Worm (Caenorhabditis elegans) whole organism, young adult: ENCODE results near the gene H23L24.4.

Experiments used
- C17E4.6 ChIP-seq: fragments of 200-800 bp; sonication (Bioruptor generic); IDR thresholded peaks from 2 replicates; pipeline ENCODE4 v1.3.6; 2022; ENCODE audit warnings: missing genetic modification reagents, missing genetic modification characterization, missing compliant biosample characterization
- F22D6.2 ChIP-seq: sonication (generic microtip); optimal IDR thresholded peaks from 2 replicates; lab custom pipeline; 2016; ENCODE audit warnings: mild to moderate bottlenecking, missing genetic modification characterization, missing compliant biosample characterization
- F23B12.7 ChIP-seq: sonication (generic microtip); optimal IDR thresholded peaks from 2 replicates; lab custom pipeline; 2017; ENCODE audit warnings: missing genetic modification characterization, mild to moderate bottlenecking, missing compliant biosample characterization, antibody characterized with exemption, moderate library complexity; ENCODE audit not compliant: insufficient read depth
- F49E8.2 ChIP-seq: sonication (generic microtip); optimal IDR thresholded peaks from 3 replicates; lab custom pipeline; 2017; ENCODE audit warnings: missing genetic modification characterization, mild to moderate bottlenecking, missing compliant biosample characterization, antibody characterized with exemption, moderate library complexity; ENCODE audit not compliant: insufficient read depth
- F57C9.4 ChIP-seq: sonication (generic microtip); optimal IDR thresholded peaks from 2 replicates; lab custom pipeline; 2017; ENCODE audit warnings: mild to moderate bottlenecking, missing genetic modification characterization, missing compliant biosample characterization
- T07F8.4 ChIP-seq: sonication (generic microtip); optimal IDR thresholded peaks from 2 replicates; lab custom pipeline; 2016; ENCODE audit warnings: mild to moderate bottlenecking, missing genetic modification characterization, moderate library complexity, missing compliant biosample characterization
- Y53F4B.3 ChIP-seq: fragments of 200-800 bp; sonication (Bioruptor generic); IDR thresholded peaks from 2 replicates; pipeline ENCODE4 v1.3.6; 2022; ENCODE audit warnings: missing genetic modification reagents, missing genetic modification characterization, missing compliant biosample characterization
- Y53G8AR.9 ChIP-seq: fragments of 200-800 bp; sonication (Bioruptor generic); conservative IDR thresholded peaks from 2 replicates; pipeline ENCODE4 v1.3.6; 2022; ENCODE audit warnings: missing genetic modification reagents, missing genetic modification characterization, missing compliant biosample characterization
- Y79H2A.3 ChIP-seq: fragments of 200-800 bp; sonication (Bioruptor generic); conservative IDR thresholded peaks from 2 replicates; pipeline ENCODE4 v1.3.6; 2022; ENCODE audit warnings: missing genetic modification reagents, missing genetic modification characterization, missing compliant biosample characterization
- ama-1 ChIP-seq, 3 experiments: fragments of 150-350 bp in 1 of 3; sonication (generic microtip) in 2 of 3; optimal IDR thresholded peaks; 2 replicates each; lab custom pipeline; 2014 to 2018; ENCODE audit warnings: missing biosample characterization in 2 of 3, missing genetic modification characterization in 2 of 3, missing genetic modification reagents in 2 of 3
- aptf-2 ChIP-seq: fragments of 200-800 bp; sonication (Bioruptor generic); conservative IDR thresholded peaks from 2 replicates; pipeline ENCODE4 v1.3.6; 2022; ENCODE audit warnings: missing genetic modification reagents, missing genetic modification characterization, missing compliant biosample characterization
- attf-5 ChIP-seq: fragments of 200-800 bp; sonication (Bioruptor generic); optimal IDR thresholded peaks from 2 replicates; lab custom pipeline; 2018; ENCODE audit warnings: mild to moderate bottlenecking, missing genetic modification characterization, missing compliant biosample characterization
- bed-1 ChIP-seq: fragments of 200-800 bp; sonication (Bioruptor generic); IDR thresholded peaks from 2 replicates; pipeline ENCODE4 v1.3.6; 2022; ENCODE audit warnings: missing genetic modification reagents, missing genetic modification characterization, missing compliant biosample characterization
- ccch-3 ChIP-seq: fragments of 200-800 bp; sonication (Bioruptor generic); optimal IDR thresholded peaks from 2 replicates; lab custom pipeline; 2018; ENCODE audit warnings: mild to moderate bottlenecking, missing genetic modification characterization, missing compliant biosample characterization
- cebp-2 ChIP-seq: fragments of 200-800 bp; sonication (Bioruptor generic); IDR thresholded peaks from 2 replicates; pipeline ENCODE4 v1.3.6; 2022; ENCODE audit warnings: missing genetic modification characterization, missing compliant biosample characterization
- ceh-100 ChIP-seq: fragments of 200-800 bp; sonication (Bioruptor generic); IDR thresholded peaks from 2 replicates; pipeline ENCODE4 v1.3.6; 2022; ENCODE audit warnings: missing genetic modification reagents, missing genetic modification characterization, missing compliant biosample characterization
- ceh-40 ChIP-seq: fragments of 200-800 bp; sonication (Bioruptor generic); IDR thresholded peaks from 2 replicates; pipeline ENCODE4 v1.3.6; 2022; ENCODE audit warnings: missing genetic modification characterization, missing compliant biosample characterization
- ceh-79 ChIP-seq: sonication (generic microtip); optimal IDR thresholded peaks from 2 replicates; lab custom pipeline; 2017; ENCODE audit warnings: mild to moderate bottlenecking, missing genetic modification characterization, missing compliant biosample characterization
- chd-7 ChIP-seq: sonication (generic microtip); optimal IDR thresholded peaks from 2 replicates; lab custom pipeline; 2016; ENCODE audit warnings: mild to moderate bottlenecking, missing genetic modification characterization, moderate library complexity, missing compliant biosample characterization
- dpff-1 ChIP-seq: sonication (generic microtip); optimal IDR thresholded peaks from 2 replicates; lab custom pipeline; 2017; ENCODE audit warnings: mild to moderate bottlenecking, missing genetic modification characterization, missing compliant biosample characterization
- dpl-1 ChIP-seq: fragments of 150-350 bp; optimal IDR thresholded peaks from 2 replicates; lab custom pipeline; 2014; ENCODE audit warnings: missing biosample characterization, missing genetic modification reagents, missing genetic modification characterization
- efl-1 ChIP-seq: fragments of 150-350 bp; optimal IDR thresholded peaks from 2 replicates; lab custom pipeline; 2014; ENCODE audit warnings: missing biosample characterization, missing genetic modification reagents, missing genetic modification characterization
- egl-18 ChIP-seq: fragments of 200-800 bp; sonication (Bioruptor generic); IDR thresholded peaks from 2 replicates; pipeline ENCODE4 v1.3.6; 2022; ENCODE audit warnings: missing genetic modification reagents, missing genetic modification characterization, missing compliant biosample characterization
- egl-44 ChIP-seq: fragments of 200-800 bp; sonication (Bioruptor generic); IDR thresholded peaks from 2 replicates; pipeline ENCODE4 v1.3.6; 2022; ENCODE audit warnings: missing genetic modification reagents, missing genetic modification characterization, missing compliant biosample characterization
- egrh-3 ChIP-seq: fragments of 200-800 bp; sonication (Bioruptor generic); IDR thresholded peaks from 2 replicates; pipeline ENCODE4 v1.3.6; 2022; ENCODE audit warnings: missing genetic modification reagents, missing genetic modification characterization, missing compliant biosample characterization
- fkh-3 ChIP-seq: sonication (generic microtip); optimal IDR thresholded peaks from 2 replicates; lab custom pipeline; 2016; ENCODE audit warnings: mild to moderate bottlenecking, missing genetic modification characterization, missing compliant biosample characterization
- hmg-1.2 ChIP-seq: fragments of 200-800 bp; sonication (Bioruptor generic); IDR thresholded peaks from 2 replicates; pipeline ENCODE4 v1.3.6; 2022; ENCODE audit warnings: missing genetic modification reagents, missing genetic modification characterization, missing compliant biosample characterization
- hrde-1 ChIP-seq: sonication (generic microtip); optimal IDR thresholded peaks from 2 replicates; lab custom pipeline; 2016; ENCODE audit warnings: missing genetic modification characterization, mild to moderate bottlenecking, missing compliant biosample characterization, moderate library complexity, missing genotype, missing genetic modification reagents, borderline replicate concordance
- hsf-1 ChIP-seq: fragments of 200-800 bp; sonication (Bioruptor generic); IDR thresholded peaks from 2 replicates; pipeline ENCODE4 v1.3.6; 2022; ENCODE audit warnings: missing genetic modification reagents, missing genetic modification characterization, missing compliant biosample characterization
- let-526 ChIP-seq: fragments of 200-800 bp; sonication (Bioruptor generic); IDR thresholded peaks from 2 replicates; pipeline ENCODE4 v1.3.6; 2022; ENCODE audit warnings: missing genetic modification reagents, missing genetic modification characterization, missing compliant biosample characterization
- lsy-27 ChIP-seq: sonication (generic microtip); optimal IDR thresholded peaks from 2 replicates; lab custom pipeline; 2017; ENCODE audit warnings: missing genetic modification characterization, mild to moderate bottlenecking, missing compliant biosample characterization, antibody characterized with exemption, missing genotype, borderline replicate concordance; ENCODE audit not compliant: insufficient read depth
- madf-6 ChIP-seq: fragments of 200-800 bp; sonication (Bioruptor generic); IDR thresholded peaks from 2 replicates; pipeline ENCODE4 v1.3.6; 2022; ENCODE audit warnings: missing genetic modification reagents, missing genetic modification characterization, missing compliant biosample characterization
- madf-8 ChIP-seq: fragments of 200-800 bp; sonication (Bioruptor generic); conservative IDR thresholded peaks from 2 replicates; pipeline ENCODE4 v1.3.6; 2022; ENCODE audit warnings: missing genetic modification reagents, missing genetic modification characterization, missing compliant biosample characterization
- mel-28 ChIP-seq: sonication (generic microtip); optimal IDR thresholded peaks from 2 replicates; lab custom pipeline; 2016; ENCODE audit warnings: borderline replicate concordance, mild to moderate bottlenecking, missing genetic modification characterization, missing compliant biosample characterization
- nfya-1 ChIP-seq: sonication (generic microtip); optimal IDR thresholded peaks from 2 replicates; lab custom pipeline; 2017; ENCODE audit warnings: antibody characterized with exemption, missing compliant biosample characterization, missing genetic modification characterization, borderline replicate concordance; ENCODE audit not compliant: insufficient read depth
- nfya-2 ChIP-seq: fragments of 200-800 bp; sonication (Bioruptor generic); IDR thresholded peaks from 2 replicates; pipeline ENCODE4 v1.3.6; 2022; ENCODE audit warnings: missing genetic modification reagents, missing genetic modification characterization, missing compliant biosample characterization
- nhr-179 ChIP-seq: sonication (generic microtip); optimal IDR thresholded peaks from 2 replicates; lab custom pipeline; 2016; ENCODE audit warnings: mild to moderate bottlenecking, missing genetic modification characterization, missing compliant biosample characterization
- nhr-80 ChIP-seq: sonication (generic microtip); optimal IDR thresholded peaks from 2 replicates; lab custom pipeline; 2016; ENCODE audit warnings: missing genetic modification characterization, missing compliant biosample characterization
- pha-4 ChIP-seq: fragments of 150-350 bp; sonication (generic microtip); optimal IDR thresholded peaks from 2 replicates; lab custom pipeline; 2014; ENCODE audit warnings: missing biosample characterization, missing genetic modification reagents, missing genetic modification characterization
- snpc-1.3 ChIP-seq: sonication (generic microtip); optimal IDR thresholded peaks from 2 replicates; lab custom pipeline; 2017; ENCODE audit warnings: missing genetic modification characterization, mild to moderate bottlenecking, missing compliant biosample characterization, antibody characterized with exemption, moderate library complexity, missing genotype, missing genetic modification reagents; ENCODE audit not compliant: insufficient read depth
- snpc-4 ChIP-seq, 5 experiments: fragments of 150-350 bp in 1 of 5; sonication (generic microtip) in 4 of 5; optimal IDR thresholded peaks; 2 replicates each; lab custom pipeline; 2014 to 2018; ENCODE audit warnings: missing genetic modification characterization in 5 of 5, missing biosample characterization in 3 of 5, antibody characterized with exemption in 2 of 5, mild to moderate bottlenecking in 2 of 5, missing compliant biosample characterization in 2 of 5, missing genotype in 2 of 5, moderate library complexity in 2 of 5, missing genetic modification reagents in 1 of 5
- sptf-2 ChIP-seq: fragments of 200-800 bp; sonication (Bioruptor generic); optimal IDR thresholded peaks from 2 replicates; lab custom pipeline; 2018; ENCODE audit warnings: mild to moderate bottlenecking, missing genetic modification characterization, missing compliant biosample characterization
- tbp1 ChIP-seq: fragments of 200-800 bp; sonication (Bioruptor generic); optimal IDR thresholded peaks from 2 replicates; lab custom pipeline; 2018; ENCODE audit warnings: mild to moderate bottlenecking, missing genetic modification characterization, missing compliant biosample characterization
- xnd-1 ChIP-seq: sonication (generic microtip); optimal IDR thresholded peaks from 2 replicates; lab custom pipeline; 2016; ENCODE audit warnings: missing genotype, missing genetic modification reagents, missing genetic modification characterization, missing compliant biosample characterization
- ztf-22 ChIP-seq: fragments of 200-800 bp; sonication (Bioruptor generic); optimal IDR thresholded peaks from 2 replicates; lab custom pipeline; 2018; ENCODE audit warnings: mild to moderate bottlenecking, missing genetic modification characterization, moderate library complexity, missing compliant biosample characterization
- ztf-25 ChIP-seq: fragments of 200-800 bp; sonication (Bioruptor generic); IDR thresholded peaks from 2 replicates; pipeline ENCODE4 v1.3.6; 2022; ENCODE audit warnings: missing genetic modification reagents, missing genetic modification characterization, missing compliant biosample characterization

H23L24.4 gene

ce11 chrIV:8687605-8688191, 17.7 kb downstream of the H23L24.4 start, which contains the start of gene snrp-3 (continued):
- TF ChIP-seq snpc-4 (GFP tag; optimal IDR thresholded peaks at IDR 0.05; lab: Kevin White, UChicago) (peak; percentile 37), snpc-4 (tag; optimal IDR thresholded peaks at IDR 0.05; lab: Kevin White, UChicago) (peak; percentile 51 to 57 (median 55)), nhr-80 (tag; lab: Kevin White, UChicago) (peak; percentile 29), hsf-1 (GFP tag; lab: Robert Waterston, UW) (peak; percentile 32; the same call in 1 of the 2 replicates), pha-4 (tag; lab: Kevin White, UChicago) (no peak), xnd-1 (no peak), Y53G8AR.9 (peak; percentile 89; the same call in 1 of the 2 replicates), ztf-25 (GFP tag; lab: Robert Waterston, UW) (no peak), ztf-22 (GFP tag; lab: Kevin White, UChicago) (no peak), hrde-1 (no peak), efl-1 (peak; percentile 69), egrh-3 (GFP tag; lab: Robert Waterston, UW) (no peak), aptf-2 (GFP tag; lab: Robert Waterston, UW) (no peak), ceh-100 (GFP tag; lab: Robert Waterston, UW) (no peak), chd-7 (tag; lab: Kevin White, UChicago) (peak; percentile 11), Y79H2A.3 (GFP tag; lab: Robert Waterston, UW) (0 out of 2 replicates have a peak, but pooled peaks have one; percentile 44), madf-8 (GFP tag; lab: Robert Waterston, UW) (no peak), nfya-1 (tag; lab: Kevin White, UChicago) (no peak), ama-1 (optimal IDR thresholded peaks at IDR 0.05; lab: Kevin White, UChicago) (no peak), ama-1 (GFP tag; optimal IDR thresholded peaks at IDR 0.05; lab: Kevin White, UChicago) (no peak), attf-5 (GFP tag; lab: Kevin White, UChicago) (peak; percentile 79), egl-18 (no peak), ccch-3 (GFP tag; lab: Kevin White, UChicago) (no peak), nfya-2 (no peak), F49E8.2 (peak; percentile 10), sptf-2 (no peak), egl-44 (no peak), C17E4.6 (GFP tag; lab: Robert Waterston, UW) (no peak), dpl-1 (GFP tag; lab: Kevin White, UChicago) (peak; percentile 73), ceh-40 (GFP tag; lab: Robert Waterston, UW) (no peak), hmg-1.2 (GFP tag; lab: Robert Waterston, UW) (peak; percentile 37; the same call in 1 of the 2 replicates), T07F8.4 (no peak), Y53F4B.3 (GFP tag; lab: Robert Waterston, UW) (no peak), ceh-79 (tag; lab: Kevin White, UChicago) (no peak), cebp-2 (GFP tag; lab: Robert Waterston, UW) (no peak), fkh-3 (tag; lab: Kevin White, UChicago) (no peak), nhr-179 (tag; lab: Kevin White, UChicago) (no peak), snpc-1.3 (tag; lab: Kevin White, UChicago) (peak; percentile 59), tbp1 (GFP tag; lab: Kevin White, UChicago) (peak; percentile 21), bed-1 (no peak), madf-6 (GFP tag; lab: Robert Waterston, UW) (peak; percentile 65; the same call in 1 of the 2 replicates), mel-28 (tag; lab: Kevin White, UChicago) (no peak), F22D6.2 (tag; lab: Kevin White, UChicago) (no peak), F57C9.4 (tag; lab: Kevin White, UChicago) (no peak), let-526 (GFP tag; lab: Robert Waterston, UW) (no peak), dpff-1 (tag; lab: Kevin White, UChicago) (no peak), lsy-27 (no peak), F23B12.7 (tag; lab: Kevin White, UChicago) (peak; percentile 2)
